Fruit fly (Drosophila melanogaster) whole organism, embryonic: ENCODE measurements around the gene CG32647.
A peak's percentile ranks its signal among the peaks of the same experiment; 100 is the strongest.

ENCODE experiments used
- Ada2b ChIP-seq: fragments of 200-800 bp; sonication (Bioruptor generic); IDR thresholded peaks from 2 replicates; pipeline ENCODE4 v1.3.6; 2022; ENCODE audit warnings: missing biosample characterization, missing genetic modification characterization
- Atf6 ChIP-seq: fragments of 200-800 bp; sonication (Bioruptor generic); IDR thresholded peaks from 2 replicates; pipeline ENCODE4 v1.3.6; 2022; ENCODE audit warnings: missing biosample characterization, missing genetic modification characterization
- BEAF-32 ChIP-seq: fragments of 200-800 bp; sonication (Bioruptor generic); optimal IDR thresholded peaks from 3 replicates; lab custom pipeline; 2017; ENCODE audit warnings: missing biosample characterization, missing genetic modification characterization, mild to moderate bottlenecking, moderate library complexity, missing genetic modification reagents
- CG10543 ChIP-seq: fragments of 200-800 bp; sonication (Bioruptor generic); optimal IDR thresholded peaks from 3 replicates; lab custom pipeline; 2017; ENCODE audit warnings: missing biosample characterization, mild to moderate bottlenecking, missing genetic modification characterization, moderate library complexity
- CG10959 ChIP-seq: fragments of 200-800 bp; sonication (Bioruptor generic); IDR thresholded peaks from 2 replicates; pipeline ENCODE4 v1.3.6; 2022; ENCODE audit warnings: missing biosample characterization, missing genetic modification characterization
- CG10979 ChIP-seq: fragments of 200-800 bp; sonication (Bioruptor generic); optimal IDR thresholded peaks from 2 replicates; lab custom pipeline; 2018; ENCODE audit warnings: missing biosample characterization, mild to moderate bottlenecking, missing genetic modification characterization, moderate library complexity
- CG11504 ChIP-seq: fragments of 200-800 bp; sonication (Bioruptor generic); optimal IDR thresholded peaks from 3 replicates; lab custom pipeline; 2019; ENCODE audit warnings: missing biosample characterization, mild to moderate bottlenecking, missing genetic modification characterization, moderate library complexity
- CG11723 ChIP-seq: fragments of 200-800 bp; sonication (Bioruptor generic); optimal IDR thresholded peaks from 2 replicates; lab custom pipeline; 2017; ENCODE audit warnings: missing biosample characterization, mild to moderate bottlenecking, missing genetic modification characterization
- CG14860 ChIP-seq: fragments of 200-800 bp; sonication (Bioruptor generic); IDR thresholded peaks from 3 replicates; pipeline ENCODE4 v1.3.6; 2022; ENCODE audit warnings: missing biosample characterization, missing genetic modification characterization; ENCODE audit not compliant: partially characterized antibody
- CG15011 ChIP-seq: fragments of 200-800 bp; sonication (Bioruptor generic); optimal IDR thresholded peaks from 3 replicates; lab custom pipeline; 2018; ENCODE audit warnings: missing biosample characterization, mild to moderate bottlenecking, missing genetic modification characterization
- CG18011 ChIP-seq: fragments of 200-800 bp; sonication (Bioruptor generic); optimal IDR thresholded peaks from 2 replicates; lab custom pipeline; 2017; ENCODE audit warnings: missing biosample characterization, missing genetic modification characterization, mild to moderate bottlenecking, moderate library complexity, missing genotype
- CG18619 ChIP-seq: fragments of 200-800 bp; sonication (Bioruptor generic); optimal IDR thresholded peaks from 3 replicates; lab custom pipeline; 2017; ENCODE audit warnings: missing biosample characterization, mild to moderate bottlenecking, missing genetic modification characterization
- CG18764 ChIP-seq: fragments of 200-800 bp; sonication (Bioruptor generic); optimal IDR thresholded peaks from 3 replicates; lab custom pipeline; 2016; ENCODE audit warnings: missing biosample characterization, missing genetic modification characterization
- CG2712 ChIP-seq: fragments of 200-800 bp; optimal IDR thresholded peaks from 3 replicates; lab custom pipeline; 2019; ENCODE audit warnings: missing biosample characterization, mild to moderate bottlenecking, missing genetic modification characterization, moderate library complexity
- CG31388 ChIP-seq: fragments of 200-800 bp; sonication (Bioruptor generic); optimal IDR thresholded peaks from 2 replicates; lab custom pipeline; 2016; ENCODE audit warnings: missing biosample characterization, missing genetic modification characterization
- CG32772 ChIP-seq: fragments of 200-800 bp; sonication (Bioruptor generic); IDR thresholded peaks from 2 replicates; pipeline ENCODE4 v1.3.6; 2022; ENCODE audit warnings: missing biosample characterization, missing genetic modification characterization
- CG4820 ChIP-seq: fragments of 200-800 bp; sonication (Bioruptor generic); optimal IDR thresholded peaks from 3 replicates; lab custom pipeline; 2016; ENCODE audit warnings: missing biosample characterization, missing genetic modification characterization
- CG7928 ChIP-seq: fragments of 200-800 bp; sonication (Bioruptor generic); optimal IDR thresholded peaks from 2 replicates; lab custom pipeline; 2017; ENCODE audit warnings: missing biosample characterization, mild to moderate bottlenecking, missing genetic modification characterization
- CG8944 ChIP-seq: fragments of 200-800 bp; sonication (Bioruptor generic); optimal IDR thresholded peaks from 3 replicates; lab custom pipeline; 2016; ENCODE audit warnings: missing biosample characterization, missing genetic modification characterization
- CG9215 ChIP-seq: fragments of 200-800 bp; sonication (Bioruptor generic); IDR thresholded peaks from 2 replicates; pipeline ENCODE4 v1.3.6; 2022; ENCODE audit warnings: missing biosample characterization, missing genetic modification characterization
- CG9817 ChIP-seq: fragments of 200-800 bp; sonication (Bioruptor generic); optimal IDR thresholded peaks from 2 replicates; lab custom pipeline; 2018; ENCODE audit warnings: missing biosample characterization, mild to moderate bottlenecking, missing genetic modification characterization, moderate library complexity
- CTCF ChIP-seq: fragments of 200-800 bp; sonication (Bioruptor generic); optimal IDR thresholded peaks from 2 replicates; lab custom pipeline; 2017; ENCODE audit warnings: missing biosample characterization, mild to moderate bottlenecking, missing genetic modification characterization, moderate library complexity
- Dll ChIP-seq: fragments of 200-800 bp; sonication (Bioruptor generic); IDR thresholded peaks from 4 replicates; pipeline ENCODE4 v1.3.6; 2022; ENCODE audit warnings: missing biosample characterization, missing genetic modification characterization; ENCODE audit not compliant: partially characterized antibody
- Dp ChIP-seq: fragments of 200-800 bp; sonication (Bioruptor generic); optimal IDR thresholded peaks from 2 replicates; lab custom pipeline; 2018; ENCODE audit warnings: missing biosample characterization, mild to moderate bottlenecking, missing genetic modification characterization, moderate library complexity
- Fer1 ChIP-seq: fragments of 200-800 bp; sonication (Bioruptor generic); optimal IDR thresholded peaks from 2 replicates; lab custom pipeline; 2017; ENCODE audit warnings: missing biosample characterization, mild to moderate bottlenecking, missing genetic modification characterization
- Fer3 ChIP-seq: fragments of 200-800 bp; sonication (Bioruptor generic); optimal IDR thresholded peaks from 2 replicates; lab custom pipeline; 2018; ENCODE audit warnings: missing biosample characterization, mild to moderate bottlenecking, missing genetic modification characterization, moderate library complexity
- H15 ChIP-seq: fragments of 200-800 bp; sonication (Bioruptor generic); IDR thresholded peaks from 3 replicates; pipeline ENCODE4 v1.3.6; 2022; ENCODE audit warnings: missing biosample characterization, missing genetic modification characterization
- MTF-1 ChIP-seq: fragments of 200-800 bp; sonication (Bioruptor generic); optimal IDR thresholded peaks from 2 replicates; lab custom pipeline; 2018; ENCODE audit warnings: missing biosample characterization, mild to moderate bottlenecking, missing genetic modification characterization, borderline replicate concordance
- Mad ChIP-seq: fragments of 200-800 bp; sonication (Bioruptor generic); optimal IDR thresholded peaks from 2 replicates; lab custom pipeline; 2016; ENCODE audit warnings: missing biosample characterization, missing genetic modification characterization
- Nf-YA ChIP-seq: fragments of 200-800 bp; sonication (Bioruptor generic); IDR thresholded peaks from 2 replicates; pipeline ENCODE4 v1.3.6; 2022; ENCODE audit warnings: missing biosample characterization, missing genetic modification characterization
- Sox100B ChIP-seq: fragments of 200-800 bp; sonication (Bioruptor generic); optimal IDR thresholded peaks from 3 replicates; lab custom pipeline; 2018; ENCODE audit warnings: missing biosample characterization, mild to moderate bottlenecking, missing genetic modification characterization
- Trl ChIP-seq, 3 experiments: fragments of >200 bp in 2 of 3; fragments of 200-800 bp in 1 of 3; sonication (Bioruptor generic) in 1 of 3; optimal IDR thresholded peaks; 2 replicates in 1 of 3; 3 replicates in 2 of 3; lab custom pipeline; 2016 to 2017; ENCODE audit warnings: missing biosample characterization in 1 of 3, missing genetic modification characterization in 1 of 3
- abd-A ChIP-seq: fragments of 200-800 bp; sonication (Bioruptor generic); optimal IDR thresholded peaks from 3 replicates; lab custom pipeline; 2019; ENCODE audit warnings: missing biosample characterization, mild to moderate bottlenecking, missing genetic modification characterization, moderate library complexity
- bcd ChIP-seq: fragments of 200-800 bp; sonication (Bioruptor generic); optimal IDR thresholded peaks from 2 replicates; lab custom pipeline; 2017; ENCODE audit warnings: missing biosample characterization, mild to moderate bottlenecking, missing genetic modification characterization
- cg ChIP-seq: fragments of 200-800 bp; sonication (Bioruptor generic); optimal IDR thresholded peaks from 3 replicates; lab custom pipeline; 2019; ENCODE audit warnings: missing biosample characterization, mild to moderate bottlenecking, missing genetic modification characterization, moderate library complexity
- dati ChIP-seq: fragments of 200-800 bp; sonication (Bioruptor generic); IDR thresholded peaks from 2 replicates; pipeline ENCODE4 v1.3.6; 2022; ENCODE audit warnings: missing biosample characterization, missing genetic modification characterization
- en ChIP-seq: fragments of 200-800 bp; sonication (Bioruptor generic); optimal IDR thresholded peaks from 2 replicates; lab custom pipeline; 2016; ENCODE audit warnings: missing biosample characterization, missing genetic modification characterization
- ftz-f1 ChIP-seq: fragments of 200-800 bp; sonication (Bioruptor generic); optimal IDR thresholded peaks from 2 replicates; lab custom pipeline; 2016; ENCODE audit warnings: missing biosample characterization, missing genetic modification characterization
- hbn ChIP-seq: fragments of 200-800 bp; sonication (Bioruptor generic); IDR thresholded peaks from 2 replicates; pipeline ENCODE4 v1.3.6; 2022; ENCODE audit warnings: missing biosample characterization, missing genetic modification characterization; ENCODE audit not compliant: partially characterized antibody
- lola ChIP-seq, 3 experiments: fragments of >200 bp in 2 of 3; fragments of 200-800 bp in 1 of 3; sonication (Bioruptor generic) in 1 of 3; optimal IDR thresholded peaks; 2 replicates each; lab custom pipeline; 2017 to 2019; ENCODE audit warnings: missing biosample characterization in 3 of 3, missing genetic modification characterization in 3 of 3, mild to moderate bottlenecking in 1 of 3, moderate library complexity in 1 of 3
- lov ChIP-seq, 2 experiments: fragments of 200-800 bp in 1 of 2; fragments of >200 bp in 1 of 2; sonication (Bioruptor generic) in 1 of 2; IDR thresholded peaks in 1 of 2; optimal IDR thresholded peaks in 1 of 2; 2 replicates in 1 of 2; 3 replicates in 1 of 2; pipeline versions ENCODE4 v1.3.6 to Lab custom; 2017 to 2022; ENCODE audit warnings: missing biosample characterization in 1 of 2, missing genetic modification characterization in 1 of 2
- odd ChIP-seq: fragments of 200-800 bp; sonication (Bioruptor generic); optimal IDR thresholded peaks from 2 replicates; lab custom pipeline; 2017; ENCODE audit warnings: missing biosample characterization, mild to moderate bottlenecking, missing genetic modification characterization
- otp ChIP-seq: fragments of 200-800 bp; sonication (Bioruptor generic); IDR thresholded peaks from 3 replicates; pipeline ENCODE4, ENCODE4 v1.3.6; 2022; ENCODE audit warnings: missing biosample characterization, missing genetic modification characterization
- run ChIP-seq: fragments of 200-800 bp; sonication (Bioruptor generic); optimal IDR thresholded peaks from 3 replicates; lab custom pipeline; 2018; ENCODE audit warnings: missing biosample characterization, mild to moderate bottlenecking, missing genetic modification characterization
- salm ChIP-seq: fragments of 200-800 bp; sonication (Bioruptor generic); optimal IDR thresholded peaks from 2 replicates; lab custom pipeline; 2018; ENCODE audit warnings: missing biosample characterization, mild to moderate bottlenecking, missing genetic modification characterization
- sim ChIP-seq: fragments of 200-800 bp; sonication (Bioruptor generic); IDR thresholded peaks from 2 replicates; pipeline ENCODE4 v1.3.6; 2022; ENCODE audit warnings: missing biosample characterization, missing genetic modification characterization
- twi ChIP-seq: fragments of 200-800 bp; optimal IDR thresholded peaks from 2 replicates; lab custom pipeline; 2019; ENCODE audit warnings: missing biosample characterization, mild to moderate bottlenecking, missing genetic modification characterization, moderate library complexity
- unc-4 ChIP-seq: fragments of 200-800 bp; sonication (Bioruptor generic); IDR thresholded peaks from 2 replicates; pipeline ENCODE4 v1.3.6; 2022; ENCODE audit warnings: missing biosample characterization, missing genetic modification characterization; ENCODE audit not compliant: partially characterized antibody

The CG32647 gene

dm6 chrX:12734710-12735462, 49.9 kb downstream of the CG32647 start (continued):
- TF ChIP-seq Sox100B (GFP tag; lab: Kevin White, UChicago) (peak; percentile 92), CG8944 (GFP tag; lab: Kevin White, UChicago) (no peak), CG11504 (peak; percentile 93), CG14860 (GFP tag; lab: Robert Waterston, UW) (no peak), CG4820 (GFP tag; lab: Kevin White, UChicago) (peak; percentile 76), Trl (optimal IDR thresholded peaks at IDR 0.05; lab: Kevin White, UChicago) (peak; percentile 23 to 47), Trl (GFP tag; optimal IDR thresholded peaks at IDR 0.05; lab: Kevin White, UChicago) (no peak), abd-A (tag; lab: Kevin White, UChicago) (peak; percentile 98), CG10959 (peak; percentile 72), CG10543 (GFP tag; lab: Kevin White, UChicago) (peak; percentile 96), Fer1 (GFP tag; lab: Kevin White, UChicago) (peak; percentile 92), CG18764 (GFP tag; lab: Kevin White, UChicago) (peak; percentile 66), lov (optimal IDR thresholded peaks at IDR 0.05; lab: Kevin White, UChicago) (no peak), lov (GFP tag; IDR thresholded peaks at IDR 0.05; lab: Robert Waterston, UW) (no peak), CG18011 (GFP tag; lab: Kevin White, UChicago) (peak; percentile 7), otp (peak; percentile 67; the same call in 2 of the 3 replicates), CG10979 (peak; percentile 88), en (no peak), Atf6 (GFP tag; lab: Robert Waterston, UW) (peak; percentile 89), Dll (no peak), bcd (GFP tag; lab: Kevin White, UChicago) (peak; percentile 86), Ada2b (GFP tag; lab: Robert Waterston, UW) (peak; percentile 90), salm (tag; lab: Kevin White, UChicago) (peak; percentile 88), BEAF-32 (GFP tag; lab: Kevin White, UChicago) (no peak), CG31388 (no peak), Nf-YA (GFP tag; lab: Robert Waterston, UW) (peak; percentile 70), MTF-1 (peak; percentile 36), odd (GFP tag; lab: Kevin White, UChicago) (peak; percentile 70), CTCF (peak; percentile 24), CG9817 (peak; percentile 94), unc-4 (GFP tag; lab: Robert Waterston, UW) (no peak), lola (GFP tag; optimal IDR thresholded peaks at IDR 0.05; lab: Kevin White, UChicago) (peak in 1 of 3 experiments; percentile 82), cg (GFP tag; lab: Kevin White, UChicago) (no peak), CG15011 (peak; percentile 72), CG32772 (GFP tag; lab: Robert Waterston, UW) (peak; percentile 87), run (tag; lab: Kevin White, UChicago) (peak; percentile 84), hbn (GFP tag; lab: Robert Waterston, UW) (no peak), Fer3 (tag; lab: Kevin White, UChicago) (peak; percentile 94), CG9215 (GFP tag; lab: Robert Waterston, UW) (peak; percentile 89), CG7928 (GFP tag; lab: Kevin White, UChicago) (peak; percentile 36), dati (peak; percentile 39; the same call in 1 of the 2 replicates), Mad (GFP tag; lab: Kevin White, UChicago) (no peak), Dp (GFP tag; lab: Kevin White, UChicago) (no peak), CG18619 (GFP tag; lab: Kevin White, UChicago) (peak; percentile 81), H15 (peak; percentile 81), sim (GFP tag; lab: Robert Waterston, UW) (no peak), twi (tag; lab: Kevin White, UChicago) (peak; percentile 80), CG11723 (GFP tag; lab: Kevin White, UChicago) (peak; percentile 60), CG2712 (tag; lab: Kevin White, UChicago) (peak; percentile 94), ftz-f1 (no peak)
